Worm (Caenorhabditis elegans) whole organism, mixed stage, embryonic: ENCODE measurements around the gene srx-76.

Experiments used
- bed-3 ChIP-seq: fragments of 200-800 bp; sonication (Bioruptor generic); optimal IDR thresholded peaks from 3 replicates; lab custom pipeline; 2018; ENCODE audit warnings: mild to moderate bottlenecking, missing genetic modification characterization, moderate library complexity, missing compliant biosample characterization
- blmp-1 ChIP-seq: fragments of 150-350 bp; optimal IDR thresholded peaks from 2 replicates; lab custom pipeline; 2014; ENCODE audit warnings: missing biosample characterization, missing genetic modification characterization
- ceh-43 ChIP-seq: fragments of 200-800 bp; sonication (Bioruptor generic); optimal IDR thresholded peaks from 2 replicates; lab custom pipeline; 2018; ENCODE audit warnings: mild to moderate bottlenecking, missing genetic modification characterization, moderate library complexity, missing compliant biosample characterization
- ceh-83 ChIP-seq: fragments of 200-800 bp; sonication (Bioruptor generic); optimal IDR thresholded peaks from 2 replicates; lab custom pipeline; 2018; ENCODE audit warnings: mild to moderate bottlenecking, missing genetic modification characterization, missing compliant biosample characterization
- ces-1 ChIP-seq: fragments of 150-350 bp; optimal IDR thresholded peaks from 2 replicates; lab custom pipeline; 2014; ENCODE audit warnings: missing biosample characterization, missing genetic modification reagents, missing genetic modification characterization
- cnd-1 ChIP-seq: fragments of 200-800 bp; sonication (Bioruptor generic); optimal IDR thresholded peaks from 2 replicates; lab custom pipeline; 2018; ENCODE audit warnings: mild to moderate bottlenecking, missing genetic modification characterization, missing compliant biosample characterization
- drap-1 ChIP-seq: fragments of 200-800 bp; sonication (Bioruptor generic); optimal IDR thresholded peaks from 3 replicates; lab custom pipeline; 2018; ENCODE audit warnings: mild to moderate bottlenecking, missing genetic modification characterization, missing compliant biosample characterization
- elt-1 ChIP-seq: sonication (generic microtip); optimal IDR thresholded peaks from 2 replicates; lab custom pipeline; 2017; ENCODE audit warnings: missing genetic modification characterization, mild to moderate bottlenecking, missing compliant biosample characterization, antibody characterized with exemption, moderate library complexity, borderline replicate concordance; ENCODE audit not compliant: insufficient read depth
- elt-3 ChIP-seq: fragments of 150-350 bp; optimal IDR thresholded peaks from 2 replicates; lab custom pipeline; 2014; ENCODE audit warnings: missing biosample characterization, missing genetic modification characterization
- flh-1 ChIP-seq: fragments of 200-800 bp; sonication (Bioruptor generic); optimal IDR thresholded peaks from 2 replicates; lab custom pipeline; 2018; ENCODE audit warnings: mild to moderate bottlenecking, missing genetic modification characterization, moderate library complexity, missing compliant biosample characterization
- ham-2 ChIP-seq: fragments of 200-800 bp; sonication (Bioruptor generic); optimal IDR thresholded peaks from 2 replicates; lab custom pipeline; 2018; ENCODE audit warnings: mild to moderate bottlenecking, missing genetic modification characterization, missing compliant biosample characterization
- hlh-1 ChIP-seq: fragments of 150-350 bp; optimal IDR thresholded peaks from 2 replicates; lab custom pipeline; 2014; ENCODE audit warnings: missing biosample characterization, missing genetic modification reagents, missing genetic modification characterization
- lin-13 ChIP-seq: fragments of 150-350 bp; optimal IDR thresholded peaks from 2 replicates; lab custom pipeline; 2014; ENCODE audit warnings: missing biosample characterization, missing genetic modification characterization
- lin-32 ChIP-seq: fragments of 200-800 bp; sonication (Bioruptor generic); optimal IDR thresholded peaks from 2 replicates; lab custom pipeline; 2018; ENCODE audit warnings: mild to moderate bottlenecking, missing genetic modification characterization, missing compliant biosample characterization
- lsy-2 ChIP-seq: fragments of 150-350 bp; optimal IDR thresholded peaks from 2 replicates; lab custom pipeline; 2014; ENCODE audit warnings: missing biosample characterization, missing genetic modification characterization
- mab-5 ChIP-seq: fragments of 150-350 bp; optimal IDR thresholded peaks from 2 replicates; lab custom pipeline; 2014; ENCODE audit warnings: missing biosample characterization, missing genetic modification characterization
- mep-1 ChIP-seq: fragments of 150-350 bp; optimal IDR thresholded peaks from 2 replicates; lab custom pipeline; 2017; ENCODE audit warnings: missing biosample characterization, missing genetic modification reagents, missing genetic modification characterization, inconsistent platforms
- mls-2 ChIP-seq: sonication (generic microtip); optimal IDR thresholded peaks from 2 replicates; lab custom pipeline; 2016; ENCODE audit warnings: mild to moderate bottlenecking, missing genetic modification characterization, moderate library complexity, missing compliant biosample characterization
- nhr-12 ChIP-seq: fragments of 150-350 bp; optimal IDR thresholded peaks from 2 replicates; lab custom pipeline; 2014; ENCODE audit warnings: missing biosample characterization, missing genetic modification characterization
- nhr-2 ChIP-seq: fragments of 150-350 bp; optimal IDR thresholded peaks from 2 replicates; lab custom pipeline; 2014; ENCODE audit warnings: missing biosample characterization, missing genetic modification characterization
- nhr-237 ChIP-seq: fragments of 150-350 bp; optimal IDR thresholded peaks from 2 replicates; lab custom pipeline; 2014; ENCODE audit warnings: missing biosample characterization, missing genetic modification characterization
- nhr-28 ChIP-seq: fragments of 150-350 bp; optimal IDR thresholded peaks from 2 replicates; lab custom pipeline; 2014; ENCODE audit warnings: missing biosample characterization, missing genetic modification characterization
- nhr-76 ChIP-seq: sonication (generic microtip); optimal IDR thresholded peaks from 2 replicates; lab custom pipeline; 2017; ENCODE audit warnings: missing biosample characterization, missing genetic modification characterization
- pha-4 ChIP-seq: fragments of 150-350 bp; optimal IDR thresholded peaks from 2 replicates; lab custom pipeline; 2018; ENCODE audit warnings: missing biosample characterization, missing genetic modification reagents, missing genetic modification characterization
- sem-2 ChIP-seq: fragments of 200-800 bp; sonication (Bioruptor generic); optimal IDR thresholded peaks from 2 replicates; lab custom pipeline; 2018; ENCODE audit warnings: mild to moderate bottlenecking, missing genetic modification characterization, missing compliant biosample characterization
- snpc-4 ChIP-seq: fragments of 150-350 bp; optimal IDR thresholded peaks from 2 replicates; lab custom pipeline; 2014; ENCODE audit warnings: missing biosample characterization, missing genetic modification characterization
- sptf-1 ChIP-seq: sonication (generic microtip); optimal IDR thresholded peaks from 2 replicates; lab custom pipeline; 2017; ENCODE audit warnings: mild to moderate bottlenecking, missing genetic modification characterization, moderate library complexity, missing compliant biosample characterization
- unc-120 ChIP-seq: sonication (generic microtip); optimal IDR thresholded peaks from 2 replicates; lab custom pipeline; 2017; ENCODE audit warnings: missing genetic modification characterization, missing compliant biosample characterization; ENCODE audit not compliant: poor library complexity, severe bottlenecking
- unc-39 ChIP-seq: fragments of 150-350 bp; optimal IDR thresholded peaks from 2 replicates; lab custom pipeline; 2014; ENCODE audit warnings: missing biosample characterization, missing genetic modification characterization
- unc-62 ChIP-seq: fragments of 150-350 bp; optimal IDR thresholded peaks from 2 replicates; lab custom pipeline; 2014; ENCODE audit warnings: missing biosample characterization, missing genetic modification reagents, missing genetic modification characterization
- zip-8 ChIP-seq: fragments of 150-350 bp; optimal IDR thresholded peaks from 2 replicates; lab custom pipeline; 2014; ENCODE audit warnings: missing biosample characterization, missing genetic modification characterization
- ztf-11 ChIP-seq: fragments of 150-350 bp; optimal IDR thresholded peaks from 2 replicates; lab custom pipeline; 2014; ENCODE audit warnings: missing biosample characterization, missing genetic modification characterization

The srx-76 gene

DNA sequence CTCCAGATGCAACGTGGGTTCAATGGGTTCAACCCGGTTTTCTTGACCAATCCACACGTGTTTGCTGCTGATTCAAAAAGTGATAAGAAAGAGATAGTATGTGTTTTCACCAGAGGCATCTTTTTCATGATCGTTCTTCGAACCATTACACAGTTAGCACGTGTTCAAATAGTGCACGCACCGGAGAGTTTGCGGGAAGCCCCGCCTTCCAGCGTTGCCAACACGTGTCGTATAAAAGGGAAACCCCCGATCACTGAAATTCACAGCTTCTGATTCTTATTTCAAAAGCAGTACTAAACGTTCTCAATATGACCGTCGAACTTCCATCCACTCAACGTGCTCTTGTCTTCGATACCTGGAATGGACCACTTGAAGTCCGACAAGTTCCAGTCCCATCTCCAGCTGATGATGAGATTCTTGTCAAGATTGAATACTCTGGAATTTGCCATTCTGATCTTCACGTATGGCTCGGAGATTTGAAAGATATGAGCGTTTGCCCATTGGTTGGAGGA lies 3.6 kb upstream of the srx-76 start, which contains the start of gene adh-1:
Gene adh-1 (plus strand): TSS at position 261 of the 512 bp plus-strand sequence.
- TF ChIP-seq unc-120 (tag; lab: Kevin White, UChicago): no peak
- TF ChIP-seq lsy-2 (tag; lab: Kevin White, UChicago): no peak
- no peak for TF ChIP-seq bed-3 (GFP tag; lab: Kevin White, UChicago)
- no peak for TF ChIP-seq lin-13 (tag; lab: Kevin White, UChicago)
- no peak for TF ChIP-seq sptf-1 (tag; lab: Kevin White, UChicago)
- TF ChIP-seq nhr-12 (tag; lab: Kevin White, UChicago): no peak
- TF ChIP-seq nhr-28: no peak
- no peak for TF ChIP-seq mls-2 (tag; lab: Kevin White, UChicago)
- no peak for TF ChIP-seq lin-32 (GFP tag; lab: Kevin White, UChicago)
- TF ChIP-seq ztf-11 (tag; lab: Kevin White, UChicago): no peak
- TF ChIP-seq ceh-43 (GFP tag; lab: Kevin White, UChicago): no peak
- TF ChIP-seq hlh-1 (tag; lab: Kevin White, UChicago): no peak
- no peak for TF ChIP-seq elt-1
- TF ChIP-seq unc-39 (tag; lab: Kevin White, UChicago): no peak
- TF ChIP-seq ceh-83 (GFP tag; lab: Kevin White, UChicago): no peak
- no peak for TF ChIP-seq mep-1
- no peak for TF ChIP-seq elt-3 (tag; lab: Kevin White, UChicago)
- no peak for TF ChIP-seq blmp-1 (tag; lab: Kevin White, UChicago)
- no peak for TF ChIP-seq ham-2 (GFP tag; lab: Kevin White, UChicago)
- no peak for TF ChIP-seq sem-2 (GFP tag; lab: Kevin White, UChicago)
- TF ChIP-seq, all 35 proteins: peak for 0

DNA sequence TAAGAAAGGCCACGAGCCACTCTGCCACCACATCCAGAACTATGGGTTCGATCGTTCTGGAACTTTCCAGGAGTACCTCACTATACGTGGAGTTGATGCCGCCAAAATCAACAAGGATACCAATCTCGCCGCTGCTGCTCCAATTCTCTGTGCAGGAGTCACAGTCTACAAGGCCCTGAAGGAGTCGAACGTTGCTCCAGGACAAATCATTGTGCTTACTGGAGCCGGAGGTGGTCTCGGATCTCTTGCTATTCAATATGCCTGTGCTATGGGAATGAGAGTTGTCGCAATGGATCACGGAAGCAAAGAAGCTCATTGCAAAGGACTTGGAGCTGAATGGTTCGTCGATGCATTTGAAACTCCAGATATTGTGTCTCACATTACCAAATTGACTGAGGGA lies 3.0 kb upstream of the srx-76 start:
- no peak for TF ChIP-seq drap-1
- no peak for TF ChIP-seq lsy-2 (tag; lab: Kevin White, UChicago)
- TF ChIP-seq sem-2 (GFP tag; lab: Kevin White, UChicago): no peak
- TF ChIP-seq nhr-12 (tag; lab: Kevin White, UChicago): no peak
- TF ChIP-seq nhr-2 (tag; lab: Kevin White, UChicago): no peak
- TF ChIP-seq sptf-1 (tag; lab: Kevin White, UChicago): no peak
- no peak for TF ChIP-seq nhr-28
- no peak for TF ChIP-seq unc-120 (tag; lab: Kevin White, UChicago)
- TF ChIP-seq ces-1 (GFP tag; lab: Kevin White, UChicago): no peak

DNA sequence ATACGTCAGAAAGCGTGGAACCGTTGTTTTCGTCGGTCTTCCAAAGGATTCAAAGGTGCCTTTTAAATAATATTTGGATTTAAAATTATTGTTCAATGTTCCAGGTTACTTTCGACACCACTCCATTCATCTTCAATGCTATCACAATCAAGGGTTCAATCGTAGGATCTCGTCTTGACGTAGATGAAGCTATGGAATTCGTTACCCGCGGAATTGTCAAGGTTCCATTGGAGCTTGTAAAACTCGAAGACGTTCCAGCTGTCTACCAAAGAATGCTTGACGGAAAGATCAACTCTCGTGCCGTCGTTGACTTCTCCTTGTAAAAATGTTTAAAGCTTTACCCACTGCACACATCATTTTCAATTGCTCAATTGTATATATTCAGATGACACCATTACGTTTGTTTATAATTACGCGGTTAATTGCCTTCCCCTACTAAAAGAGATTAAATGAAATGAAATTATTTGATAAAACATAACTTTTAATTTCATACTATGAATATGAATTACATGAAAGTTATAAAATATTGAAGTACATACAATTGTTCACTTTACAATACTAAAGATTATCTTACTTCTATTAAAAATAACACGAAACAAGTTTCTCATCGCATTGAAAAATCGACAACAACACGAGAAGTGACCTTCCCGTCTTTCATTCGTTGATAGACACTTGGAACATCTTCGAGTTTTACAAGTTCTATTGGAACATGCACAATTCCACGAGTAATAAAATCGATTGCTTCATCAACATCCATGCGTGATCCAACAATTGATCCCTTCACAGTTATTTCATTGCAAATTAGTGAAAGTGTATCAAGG lies 2.3 kb upstream of the srx-76 start:
- TF ChIP-seq pha-4 (tag; lab: Kevin White, UChicago) (no peak), elt-1 (no peak), snpc-4 (tag; lab: Kevin White, UChicago) (no peak), nhr-2 (tag; lab: Kevin White, UChicago) (no peak), bed-3 (GFP tag; lab: Kevin White, UChicago) (no peak), flh-1 (no peak), ceh-83 (GFP tag; lab: Kevin White, UChicago) (no peak), nhr-12 (tag; lab: Kevin White, UChicago) (no peak), blmp-1 (tag; lab: Kevin White, UChicago) (no peak), lin-13 (tag; lab: Kevin White, UChicago) (no peak), cnd-1 (tag; lab: Kevin White, UChicago) (no peak), unc-62 (no peak), ham-2 (GFP tag; lab: Kevin White, UChicago) (no peak), sem-2 (GFP tag; lab: Kevin White, UChicago) (no peak)

DNA sequence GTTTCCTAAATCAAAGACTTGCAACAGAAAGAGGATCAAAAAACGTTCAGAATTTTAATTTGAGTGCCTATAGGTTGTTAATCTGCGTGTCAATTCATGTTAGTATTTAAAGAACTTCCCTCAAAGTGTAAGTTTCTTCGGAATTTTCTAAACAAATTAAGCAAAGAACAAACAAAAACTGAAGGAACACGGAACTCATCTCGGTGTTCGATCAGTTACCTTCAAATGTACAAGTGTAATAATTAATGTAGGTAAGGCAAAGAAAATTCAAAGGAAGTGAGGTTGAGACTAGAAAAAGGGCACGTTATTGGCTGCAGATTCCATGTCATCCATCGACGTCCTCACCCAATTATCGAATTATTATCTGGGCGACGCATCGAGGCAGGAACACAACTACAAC lies 2.4 kb downstream of the srx-76 start, which contains the start of gene K12G11.6:
Gene K12G11.6 (plus strand): TSS at position 357 of the 400 bp plus-strand sequence.
- TF ChIP-seq nhr-12 (tag; lab: Kevin White, UChicago): no peak
- TF ChIP-seq elt-3 (tag; lab: Kevin White, UChicago): no peak
- no peak for TF ChIP-seq lin-13 (tag; lab: Kevin White, UChicago)
- no peak for TF ChIP-seq unc-39 (tag; lab: Kevin White, UChicago)
- TF ChIP-seq mab-5: no peak
- TF ChIP-seq nhr-76 (tag; lab: Kevin White, UChicago): no peak
- no peak for TF ChIP-seq pha-4 (tag; lab: Kevin White, UChicago)
- TF ChIP-seq mep-1: no peak
- TF ChIP-seq nhr-28: no peak
- TF ChIP-seq nhr-2 (tag; lab: Kevin White, UChicago): no peak
- no peak for TF ChIP-seq nhr-237 (tag; lab: Kevin White, UChicago)
- no peak for TF ChIP-seq mls-2 (tag; lab: Kevin White, UChicago)
- TF ChIP-seq ceh-83 (GFP tag; lab: Kevin White, UChicago): no peak
- TF ChIP-seq zip-8 (tag; lab: Kevin White, UChicago): no peak
- no peak for TF ChIP-seq bed-3 (GFP tag; lab: Kevin White, UChicago)
